Fruit fly (Drosophila melanogaster): ENCODE data around the gene Cse1.
A peak's percentile ranks its signal among the peaks of the same experiment; 100 is the strongest.

Gene Cse1

dm6 chr2L:16817421-16818101, 7.4 kb downstream of the Cse1 start:
- TF ChIP-seq zen (tag; optimal IDR thresholded peaks at IDR 0.05) (peak; percentile 15), Spps (tag; optimal IDR thresholded peaks at IDR 0.05) (no peak), Ets97D (GFP tag; optimal IDR thresholded peaks at IDR 0.05) (no peak), emc (GFP tag; optimal IDR thresholded peaks at IDR 0.05) (no peak), Hr39 (optimal IDR thresholded peaks at IDR 0.05) (no peak), CG7271 (tag; optimal IDR thresholded peaks at IDR 0.05) (no peak), lbe (GFP tag; optimal IDR thresholded peaks at IDR 0.05) (no peak), lov (optimal IDR thresholded peaks at IDR 0.05) (no peak), lov (GFP tag; IDR thresholded peaks at IDR 0.05) (no peak), Hmr (GFP tag; optimal IDR thresholded peaks at IDR 0.05) (peak; percentile 34), Doc3 (GFP tag; IDR thresholded peaks at IDR 0.05; ENCODE audit: partially characterized antibody) (no peak), kay (GFP tag; optimal IDR thresholded peaks at IDR 0.05) (no peak), CG7963 (GFP tag; IDR thresholded peaks at IDR 0.05; ENCODE audit: partially characterized antibody) (no peak), ham (GFP tag; IDR thresholded peaks at IDR 0.05) (no peak), jigr1 (GFP tag; IDR thresholded peaks at IDR 0.05) (no peak), Dbx (GFP tag; IDR thresholded peaks at IDR 0.05) (peak; percentile 63; the same call in 2 of the 3 replicates), fd3F (GFP tag; optimal IDR thresholded peaks at IDR 0.05) (no peak), CG1647 (GFP tag; optimal IDR thresholded peaks at IDR 0.05) (no peak), CG10654 (GFP tag; optimal IDR thresholded peaks at IDR 0.05) (no peak), CG10147 (GFP tag; optimal IDR thresholded peaks at IDR 0.05) (no peak), CG6683 (GFP tag; optimal IDR thresholded peaks at IDR 0.05) (no peak), sqz (GFP tag; optimal IDR thresholded peaks at IDR 0.05) (no peak), CG15601 (tag; optimal IDR thresholded peaks at IDR 0.05) (no peak), sd (tag; optimal IDR thresholded peaks at IDR 0.05) (peak; percentile 86), Ada2b (GFP tag; IDR thresholded peaks at IDR 0.05) (no peak), CG14965 (GFP tag; optimal IDR thresholded peaks at IDR 0.05; ENCODE audit: borderline replicate concordance) (no peak), D19B (GFP tag; optimal IDR thresholded peaks at IDR 0.05) (no peak), eve (GFP tag; optimal IDR thresholded peaks at IDR 0.05) (no peak), CG2116 (GFP tag; optimal IDR thresholded peaks at IDR 0.05) (no peak), CG8765 (GFP tag; IDR thresholded peaks at IDR 0.05) (no peak), Atf6 (GFP tag; IDR thresholded peaks at IDR 0.05) (peak; percentile 42; the same call in 1 of the 2 replicates), CG11398 (GFP tag; optimal IDR thresholded peaks at IDR 0.05) (no peak), tll (GFP tag; optimal IDR thresholded peaks at IDR 0.05) (no peak), D19A (tag; optimal IDR thresholded peaks at IDR 0.05) (no peak), pan (optimal IDR thresholded peaks at IDR 0.05) (no peak), pan (GFP tag; optimal IDR thresholded peaks at IDR 0.05 in 1 of 2, IDR thresholded peaks at IDR 0.05 in 1 of 2) (no peak), tgo (GFP tag; IDR thresholded peaks at IDR 0.05) (peak; percentile 29; the same call in 1 of the 3 replicates), chinmo (GFP tag; IDR thresholded peaks at IDR 0.05; ENCODE audit: partially characterized antibody) (no peak), CG9609 (GFP tag; optimal IDR thresholded peaks at IDR 0.05) (peak; percentile 8), luna (GFP tag; optimal IDR thresholded peaks at IDR 0.05) (peak; percentile 6), Nf-YC (tag; optimal IDR thresholded peaks at IDR 0.05) (no peak), CG6254 (GFP tag; optimal IDR thresholded peaks at IDR 0.05) (no peak), CG18476 (GFP tag; optimal IDR thresholded peaks at IDR 0.05) (no peak), CG5953 (GFP tag; IDR thresholded peaks at IDR 0.05) (no peak), ash1 (GFP tag; optimal IDR thresholded peaks at IDR 0.05) (no peak), H2.0 (GFP tag; IDR thresholded peaks at IDR 0.05) (no peak), Hr51 (GFP tag; optimal IDR thresholded peaks at IDR 0.05) (peak in 1 of 2 experiments; percentile 37), CG3838 (GFP tag; optimal IDR thresholded peaks at IDR 0.05) (no peak), Hey (tag; optimal IDR thresholded peaks at IDR 0.05) (peak; percentile 62), CG14441 (GFP tag; IDR thresholded peaks at IDR 0.05) (peak; percentile 43; the same call in 1 of the 2 replicates)
